Fruit fly (Drosophila melanogaster) whole organism, embryonic: ENCODE measurements around the gene cbt.
A peak's percentile ranks its signal among the peaks of the same experiment; 100 is the strongest.

Experiments
- Blimp-1 ChIP-seq: fragments of 200-800 bp; sonication (Bioruptor generic); optimal IDR thresholded peaks from 3 replicates; lab custom pipeline; 2018; ENCODE audit warnings: missing biosample characterization, missing genetic modification characterization, mild to moderate bottlenecking, moderate library complexity, missing genetic modification reagents
- C15 ChIP-seq: fragments of 200-800 bp; sonication (Bioruptor generic); IDR thresholded peaks from 3 replicates; pipeline ENCODE4 v1.3.6; 2022; ENCODE audit warnings: missing biosample characterization, missing genetic modification characterization
- CG10543 ChIP-seq: fragments of 200-800 bp; sonication (Bioruptor generic); optimal IDR thresholded peaks from 3 replicates; lab custom pipeline; 2017; ENCODE audit warnings: missing biosample characterization, mild to moderate bottlenecking, missing genetic modification characterization, moderate library complexity
- CG14441 ChIP-seq: fragments of 200-800 bp; sonication (Bioruptor generic); IDR thresholded peaks from 2 replicates; pipeline ENCODE4 v1.3.6; 2022; ENCODE audit warnings: missing biosample characterization, missing genetic modification characterization
- CG15011 ChIP-seq: fragments of 200-800 bp; sonication (Bioruptor generic); optimal IDR thresholded peaks from 3 replicates; lab custom pipeline; 2018; ENCODE audit warnings: missing biosample characterization, mild to moderate bottlenecking, missing genetic modification characterization
- CG15696 ChIP-seq: fragments of 200-800 bp; sonication (Bioruptor generic); optimal IDR thresholded peaks from 2 replicates; lab custom pipeline; 2019; ENCODE audit warnings: missing biosample characterization, mild to moderate bottlenecking, missing genetic modification characterization, moderate library complexity
- CG18262 ChIP-seq: fragments of 200-800 bp; optimal IDR thresholded peaks from 3 replicates; lab custom pipeline; 2019; ENCODE audit warnings: missing biosample characterization, mild to moderate bottlenecking, missing genetic modification characterization, moderate library complexity
- CG18476 ChIP-seq: fragments of 200-800 bp; sonication (Bioruptor generic); optimal IDR thresholded peaks from 2 replicates; lab custom pipeline; 2016; ENCODE audit warnings: missing biosample characterization, mild to moderate bottlenecking, missing genetic modification characterization
- CG2678 ChIP-seq: fragments of 200-800 bp; sonication (Bioruptor generic); optimal IDR thresholded peaks from 3 replicates; lab custom pipeline; 2019; ENCODE audit warnings: missing biosample characterization, mild to moderate bottlenecking, missing genetic modification characterization, moderate library complexity
- CG30403 ChIP-seq: fragments of 200-800 bp; sonication (Bioruptor generic); optimal IDR thresholded peaks from 3 replicates; lab custom pipeline; 2016; ENCODE audit warnings: missing biosample characterization, missing genetic modification characterization
- CG3726 ChIP-seq: fragments of 200-800 bp; sonication (Bioruptor generic); IDR thresholded peaks from 3 replicates; pipeline ENCODE4, ENCODE4 v1.3.6; 2022; ENCODE audit warnings: missing biosample characterization, missing genetic modification characterization
- CG4328 ChIP-seq: fragments of 200-800 bp; sonication (Bioruptor generic); optimal IDR thresholded peaks from 3 replicates; lab custom pipeline; 2017; ENCODE audit warnings: missing biosample characterization, missing genetic modification reagents, missing genetic modification characterization
- CG6765 ChIP-seq: fragments of 200-800 bp; sonication (Bioruptor generic); optimal IDR thresholded peaks from 3 replicates; lab custom pipeline; 2017; ENCODE audit warnings: missing biosample characterization, mild to moderate bottlenecking, missing genetic modification characterization
- CG7786 ChIP-seq: fragments of 200-800 bp; sonication (Bioruptor generic); optimal IDR thresholded peaks from 2 replicates; lab custom pipeline; 2016; ENCODE audit warnings: missing biosample characterization, missing genetic modification characterization
- CG9727 ChIP-seq: fragments of 200-800 bp; sonication (Bioruptor generic); optimal IDR thresholded peaks from 3 replicates; lab custom pipeline; 2017; ENCODE audit warnings: missing biosample characterization, mild to moderate bottlenecking, missing genetic modification characterization
- CoRest ChIP-seq: fragments of 200-800 bp; sonication (Bioruptor generic); optimal IDR thresholded peaks from 3 replicates; lab custom pipeline; 2018; ENCODE audit warnings: missing biosample characterization, mild to moderate bottlenecking, missing genetic modification characterization, moderate library complexity
- Dad ChIP-seq: fragments of 200-800 bp; sonication (Bioruptor generic); optimal IDR thresholded peaks from 3 replicates; lab custom pipeline; 2016; ENCODE audit warnings: missing biosample characterization, missing genetic modification characterization
- Dek ChIP-seq: fragments of 200-800 bp; sonication (Bioruptor generic); optimal IDR thresholded peaks from 3 replicates; lab custom pipeline; 2019; ENCODE audit warnings: missing biosample characterization, mild to moderate bottlenecking, missing genetic modification characterization, moderate library complexity
- Dip2 ChIP-seq: fragments of 200-800 bp; sonication (Bioruptor generic); IDR thresholded peaks from 2 replicates; pipeline ENCODE4 v1.3.6; 2022; ENCODE audit warnings: missing biosample characterization, missing genetic modification characterization
- Dip3 ChIP-seq: fragments of 200-800 bp; sonication (Bioruptor generic); optimal IDR thresholded peaks from 3 replicates; lab custom pipeline; 2016; ENCODE audit warnings: missing biosample characterization, missing genetic modification characterization
- Dref ChIP-seq: fragments of 200-800 bp; sonication (Bioruptor generic); IDR thresholded peaks from 2 replicates; pipeline ENCODE4 v1.3.6; 2022; ENCODE audit warnings: missing biosample characterization, missing genetic modification characterization
- E2f2 ChIP-seq: fragments of 200-800 bp; sonication (Bioruptor generic); IDR thresholded peaks from 2 replicates; pipeline ENCODE4 v1.3.6; 2022; ENCODE audit warnings: missing biosample characterization, missing genetic modification characterization
- Hand ChIP-seq: fragments of 200-800 bp; sonication (Bioruptor generic); optimal IDR thresholded peaks from 2 replicates; lab custom pipeline; 2017; ENCODE audit warnings: mild to moderate bottlenecking, missing biosample characterization, missing genetic modification reagents, missing genetic modification characterization
- Hmx ChIP-seq: fragments of 200-800 bp; sonication (Bioruptor generic); optimal IDR thresholded peaks from 2 replicates; lab custom pipeline; 2016; ENCODE audit warnings: missing biosample characterization, missing genetic modification characterization
- Hr39 ChIP-seq: fragments of >200 bp; optimal IDR thresholded peaks from 2 replicates; lab custom pipeline; 2017
- NC2β ChIP-seq: fragments of 200-800 bp; sonication (Bioruptor generic); optimal IDR thresholded peaks from 2 replicates; lab custom pipeline; 2016; ENCODE audit warnings: missing biosample characterization, missing genetic modification characterization
- Six4 ChIP-seq: fragments of 200-800 bp; sonication (Bioruptor generic); optimal IDR thresholded peaks from 2 replicates; lab custom pipeline; 2016; ENCODE audit warnings: missing biosample characterization, missing genetic modification characterization
- Sry-δ ChIP-seq: fragments of 200-800 bp; sonication (Bioruptor generic); optimal IDR thresholded peaks from 2 replicates; lab custom pipeline; 2016; ENCODE audit warnings: missing biosample characterization, missing genetic modification characterization
- TFAM ChIP-seq: fragments of 200-800 bp; sonication (Bioruptor generic); optimal IDR thresholded peaks from 2 replicates; lab custom pipeline; 2017; ENCODE audit warnings: missing biosample characterization, missing genetic modification characterization, inconsistent platforms
- Xbp1 ChIP-seq: fragments of 200-800 bp; sonication (Bioruptor generic); optimal IDR thresholded peaks from 3 replicates; lab custom pipeline; 2016; ENCODE audit warnings: missing biosample characterization, mild to moderate bottlenecking, missing genetic modification characterization
- aop ChIP-seq: fragments of 200-800 bp; sonication (Bioruptor generic); IDR thresholded peaks from 2 replicates; pipeline ENCODE4 v1.3.6; 2022; ENCODE audit warnings: missing biosample characterization, missing genetic modification characterization
- cas ChIP-seq: fragments of 200-800 bp; sonication (Bioruptor generic); IDR thresholded peaks from 2 replicates; pipeline ENCODE4 v1.3.6; 2022; ENCODE audit warnings: missing biosample characterization, missing genetic modification characterization
- chinmo ChIP-seq: fragments of 200-800 bp; sonication (Bioruptor generic); IDR thresholded peaks from 4 replicates; pipeline ENCODE4 v1.3.6; 2022; ENCODE audit warnings: missing biosample characterization, missing genetic modification characterization; ENCODE audit not compliant: partially characterized antibody
- chm ChIP-seq: fragments of 200-800 bp; sonication (Bioruptor generic); IDR thresholded peaks from 2 replicates; pipeline ENCODE4 v1.3.6; 2022; ENCODE audit warnings: missing biosample characterization, missing genetic modification characterization
- dysf ChIP-seq: fragments of 200-800 bp; sonication (Bioruptor generic); IDR thresholded peaks from 3 replicates; pipeline ENCODE4 v1.3.6; 2022; ENCODE audit warnings: missing biosample characterization, missing genetic modification characterization
- gce ChIP-seq: fragments of 200-800 bp; sonication (Bioruptor generic); IDR thresholded peaks from 3 replicates; pipeline ENCODE4 v1.3.6; 2022; ENCODE audit warnings: missing biosample characterization, missing genetic modification characterization
- gro ChIP-seq: fragments of 200-800 bp; sonication (Bioruptor generic); optimal IDR thresholded peaks from 2 replicates; lab custom pipeline; 2016; ENCODE audit warnings: missing biosample characterization, missing genetic modification characterization
- h ChIP-seq: fragments of >200 bp; optimal IDR thresholded peaks from 2 replicates; lab custom pipeline; 2017
- inv ChIP-seq: fragments of 200-800 bp; sonication (Bioruptor generic); IDR thresholded peaks from 2 replicates; pipeline ENCODE4 v1.3.6; 2022; ENCODE audit warnings: missing biosample characterization, missing genetic modification characterization; ENCODE audit not compliant: partially characterized antibody
- nerfin-1 ChIP-seq: fragments of 200-800 bp; sonication (Bioruptor generic); optimal IDR thresholded peaks from 3 replicates; lab custom pipeline; 2019; ENCODE audit warnings: missing biosample characterization, mild to moderate bottlenecking, missing genetic modification characterization, moderate library complexity
- nom ChIP-seq: fragments of 200-800 bp; sonication (Bioruptor generic); optimal IDR thresholded peaks from 2 replicates; lab custom pipeline; 2017; ENCODE audit warnings: missing biosample characterization, missing genetic modification characterization, mild to moderate bottlenecking, moderate library complexity, missing genetic modification reagents
- org-1 ChIP-seq: fragments of 200-800 bp; sonication (Bioruptor generic); optimal IDR thresholded peaks from 2 replicates; lab custom pipeline; 2017; ENCODE audit warnings: missing biosample characterization, missing genetic modification characterization
- pan ChIP-seq, 4 experiments: fragments of >200 bp in 3 of 4; fragments of 200-800 bp in 1 of 4; sonication (Bioruptor generic) in 1 of 4; optimal IDR thresholded peaks in 3 of 4; IDR thresholded peaks in 1 of 4; 2 replicates each; pipeline versions ENCODE4 v1.3.6 to Lab custom; 2017 to 2022; ENCODE audit warnings: missing biosample characterization in 2 of 4, missing genetic modification characterization in 2 of 4, mixed read lengths in 1 of 4
- pfk ChIP-seq: fragments of 200-800 bp; sonication (Bioruptor generic); optimal IDR thresholded peaks from 2 replicates; lab custom pipeline; 2018; ENCODE audit warnings: missing biosample characterization, mild to moderate bottlenecking, missing genetic modification characterization, moderate library complexity
- pnt ChIP-seq: fragments of 200-800 bp; sonication (Bioruptor generic); optimal IDR thresholded peaks from 3 replicates; lab custom pipeline; 2016; ENCODE audit warnings: missing biosample characterization, missing genetic modification characterization
- ro ChIP-seq: fragments of 200-800 bp; sonication (Bioruptor generic); IDR thresholded peaks from 2 replicates; pipeline ENCODE4 v1.3.6; 2022; ENCODE audit warnings: missing biosample characterization, missing genetic modification characterization
- sima ChIP-seq: fragments of 200-800 bp; sonication (Bioruptor generic); optimal IDR thresholded peaks from 2 replicates; lab custom pipeline; 2016; ENCODE audit warnings: missing biosample characterization, missing genetic modification characterization
- stwl ChIP-seq: fragments of 200-800 bp; sonication (Bioruptor generic); optimal IDR thresholded peaks from 3 replicates; lab custom pipeline; 2018; ENCODE audit warnings: missing biosample characterization, mild to moderate bottlenecking, missing genetic modification characterization, moderate library complexity
- ttk ChIP-seq: fragments of 200-800 bp; sonication (Bioruptor generic); IDR thresholded peaks from 2 replicates; pipeline ENCODE4 v2.1.2; 2022; ENCODE audit warnings: missing biosample characterization, missing genetic modification characterization
- tx ChIP-seq: fragments of 200-800 bp; sonication (Bioruptor generic); optimal IDR thresholded peaks from 2 replicates; lab custom pipeline; 2016; ENCODE audit warnings: missing biosample characterization, missing genetic modification characterization

The cbt gene

dm6 chr2L:487719-488547 lies 8.4 kb upstream of the cbt start (continued):
- TF ChIP-seq E2f2 (GFP tag; lab: Robert Waterston, UW) (peak; percentile 16; the same call in 1 of the 2 replicates), chinmo (no peak), CG30403 (GFP tag; lab: Kevin White, UChicago) (peak; percentile 54), Dref (GFP tag; lab: Robert Waterston, UW) (no peak), CG18476 (GFP tag; lab: Kevin White, UChicago) (no peak), CG6765 (no peak), Dek (tag; lab: Kevin White, UChicago) (no peak), Dip3 (GFP tag; lab: Kevin White, UChicago) (no peak), dysf (GFP tag; lab: Robert Waterston, UW) (peak; percentile 54; the same call in 2 of the 3 replicates), TFAM (GFP tag; lab: Kevin White, UChicago) (no peak), cas (GFP tag; lab: Robert Waterston, UW) (no peak), stwl (tag; lab: Kevin White, UChicago) (no peak), CG14441 (GFP tag; lab: Robert Waterston, UW) (no peak), chm (GFP tag; lab: Robert Waterston, UW) (no peak), org-1 (no peak), Hr39 (lab: Kevin White, UChicago) (no peak), pan (optimal IDR thresholded peaks at IDR 0.05; lab: Kevin White, UChicago) (no peak), pan (GFP tag; optimal IDR thresholded peaks at IDR 0.05 in 1 of 2, IDR thresholded peaks at IDR 0.05 in 1 of 2) (no peak), Sry-δ (GFP tag; lab: Kevin White, UChicago) (peak; percentile 2), pfk (no peak), tx (GFP tag; lab: Kevin White, UChicago) (peak; percentile 25), CoRest (tag; lab: Kevin White, UChicago) (peak; percentile 62), CG18262 (peak; percentile 47), CG7786 (peak; percentile 4), CG15011 (no peak), ro (no peak), C15 (GFP tag; lab: Robert Waterston, UW) (no peak), CG10543 (GFP tag; lab: Kevin White, UChicago) (no peak), Blimp-1 (GFP tag; lab: Kevin White, UChicago) (peak; percentile 32), Six4 (GFP tag; lab: Kevin White, UChicago) (no peak), CG15696 (tag; lab: Kevin White, UChicago) (no peak), CG3726 (GFP tag; lab: Robert Waterston, UW) (0 out of 3 replicates have a peak, but pooled peaks have one; percentile 12), Dip2 (no peak), nom (GFP tag; lab: Kevin White, UChicago) (peak; percentile 52), ttk (GFP tag; lab: Robert Waterston, UW) (no peak), inv (no peak), CG9727 (peak; percentile 11), Hand (GFP tag; lab: Kevin White, UChicago) (no peak), Xbp1 (GFP tag; lab: Kevin White, UChicago) (peak; percentile 23), Hmx (GFP tag; lab: Kevin White, UChicago) (no peak), nerfin-1 (tag; lab: Kevin White, UChicago) (no peak), aop (no peak), pnt (GFP tag; lab: Kevin White, UChicago) (no peak), NC2β (peak; percentile 58), gce (GFP tag; lab: Robert Waterston, UW) (no peak), h (lab: Kevin White, UChicago) (no peak), sima (no peak), CG2678 (tag; lab: Kevin White, UChicago) (peak; percentile 55), gro (GFP tag; lab: Kevin White, UChicago) (peak; percentile 20), CG4328 (GFP tag; lab: Kevin White, UChicago) (no peak), Dad (no peak)
